Worm (Caenorhabditis elegans): Measurements from ENCODE around the gene T26C5.5.

ce11 chrII:9236283-9236682 is 10.3 kb downstream of the T26C5.5 start, which contains the start of gene T26C5.3:
- TF ChIP-seq cog-1 (tag; optimal IDR thresholded peaks at IDR 0.05) (no peak), klf-2 (GFP tag; conservative IDR thresholded peaks at IDR 0.05) (no peak), tab-1 (GFP tag; IDR thresholded peaks at IDR 0.05) (no peak), ztf-23 (GFP tag; IDR thresholded peaks at IDR 0.05) (no peak), flt-1 (GFP tag; IDR thresholded peaks at IDR 0.05) (no peak), med-1 (GFP tag; optimal IDR thresholded peaks at IDR 0.05; ENCODE audit: insufficient read depth) (no peak)
